Worm (Caenorhabditis elegans) whole organism, late embryonic: ENCODE results near the gene C04H5.1.

Source experiments
- Y22D7AL.16 ChIP-seq: sonication (generic microtip); optimal IDR thresholded peaks from 2 replicates; lab custom pipeline; 2016; ENCODE audit warnings: missing genetic modification characterization, missing compliant biosample characterization
- ceh-14 ChIP-seq: sonication (generic microtip); optimal IDR thresholded peaks from 2 replicates; lab custom pipeline; 2016; ENCODE audit warnings: missing genotype, missing genetic modification characterization, missing compliant biosample characterization
- ceh-19 ChIP-seq: fragments of 200-800 bp; sonication (Bioruptor generic); optimal IDR thresholded peaks from 2 replicates; lab custom pipeline; 2018; ENCODE audit warnings: mild to moderate bottlenecking, missing genetic modification characterization, missing compliant biosample characterization
- ttx-3 ChIP-seq: sonication (generic microtip); optimal IDR thresholded peaks from 2 replicates; lab custom pipeline; 2016; ENCODE audit warnings: missing genetic modification reagents, missing genetic modification characterization, missing compliant biosample characterization

DNA sequence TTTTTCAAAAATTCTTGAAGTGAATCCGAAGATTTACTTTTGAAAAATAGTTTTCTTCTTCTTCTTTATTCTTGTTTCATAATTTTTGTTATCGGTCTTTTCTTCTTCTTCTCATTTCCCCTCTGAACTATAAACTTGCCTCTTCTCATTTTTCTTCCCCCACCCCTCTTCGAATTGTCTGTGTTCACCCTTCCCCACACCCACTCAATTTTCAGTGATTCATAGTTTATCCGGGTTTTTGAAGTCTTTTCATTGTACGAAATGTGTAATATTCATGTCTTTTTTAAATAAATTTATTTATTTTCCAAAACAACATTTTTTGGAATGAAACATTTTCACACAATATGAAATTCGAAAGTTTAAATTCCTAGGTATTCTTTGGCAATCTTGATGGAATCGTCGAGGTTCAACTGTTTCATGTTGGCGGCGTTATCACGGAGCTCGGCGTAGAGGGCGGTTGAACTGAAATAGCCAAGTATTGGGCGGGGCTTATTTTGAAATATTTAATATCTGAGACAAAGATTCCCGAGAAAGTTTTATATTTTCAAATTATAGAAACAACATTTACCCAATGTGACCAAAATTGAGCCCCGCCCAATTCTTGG is 41.4 kb upstream of the C04H5.1 start:
- TF ChIP-seq Y22D7AL.16 (tag; lab: Kevin White, UChicago) (no peak), ttx-3 (tag; lab: Kevin White, UChicago) (no peak), ceh-14 (tag; lab: Kevin White, UChicago) (no peak), ceh-19 (GFP tag; lab: Kevin White, UChicago) (no peak)
